Fruit fly (Drosophila melanogaster) whole organism, embryonic: ENCODE results near the gene Ilp4.

Source experiments
- Atf-2 ChIP-seq: fragments of 200-800 bp; sonication (Bioruptor generic); optimal IDR thresholded peaks from 2 replicates; lab custom pipeline; 2016; ENCODE audit warnings: missing biosample characterization, missing genetic modification characterization
- CG10321 ChIP-seq: fragments of 200-800 bp; sonication (Bioruptor generic); IDR thresholded peaks from 2 replicates; pipeline ENCODE4 v1.3.6; 2022; ENCODE audit warnings: missing biosample characterization, missing genetic modification characterization
- CG10431 ChIP-seq: fragments of 200-800 bp; sonication (Bioruptor generic); optimal IDR thresholded peaks from 3 replicates; lab custom pipeline; 2018; ENCODE audit warnings: missing biosample characterization, mild to moderate bottlenecking, missing genetic modification characterization
- CG10654 ChIP-seq: fragments of 200-800 bp; sonication (Bioruptor generic); optimal IDR thresholded peaks from 2 replicates; lab custom pipeline; 2016; ENCODE audit warnings: missing biosample characterization, missing genetic modification characterization
- CG11504 ChIP-seq: fragments of 200-800 bp; sonication (Bioruptor generic); optimal IDR thresholded peaks from 3 replicates; lab custom pipeline; 2019; ENCODE audit warnings: missing biosample characterization, mild to moderate bottlenecking, missing genetic modification characterization, moderate library complexity
- CG13287 ChIP-seq: fragments of 200-800 bp; sonication (Bioruptor generic); IDR thresholded peaks from 2 replicates; pipeline ENCODE4 v1.3.6; 2022; ENCODE audit warnings: missing biosample characterization, missing genetic modification characterization; ENCODE audit not compliant: partially characterized antibody
- CG14441 ChIP-seq: fragments of 200-800 bp; sonication (Bioruptor generic); IDR thresholded peaks from 2 replicates; pipeline ENCODE4 v1.3.6; 2022; ENCODE audit warnings: missing biosample characterization, missing genetic modification characterization
- CG16779 ChIP-seq: fragments of 200-800 bp; sonication (Bioruptor generic); IDR thresholded peaks from 2 replicates; pipeline ENCODE4 v1.3.6; 2022; ENCODE audit warnings: missing biosample characterization, missing genetic modification characterization
- CG17328 ChIP-seq: fragments of 200-800 bp; sonication (Bioruptor generic); IDR thresholded peaks from 2 replicates; pipeline ENCODE4 v1.3.6; 2022; ENCODE audit warnings: missing biosample characterization, missing genetic modification characterization
- CG1792 ChIP-seq: fragments of 200-800 bp; sonication (Bioruptor generic); optimal IDR thresholded peaks from 2 replicates; lab custom pipeline; 2016; ENCODE audit warnings: missing biosample characterization, missing genetic modification characterization
- CG18599 ChIP-seq: fragments of 200-800 bp; sonication (Bioruptor generic); optimal IDR thresholded peaks from 3 replicates; lab custom pipeline; 2017; ENCODE audit warnings: missing biosample characterization, missing genetic modification characterization, mild to moderate bottlenecking, moderate library complexity, missing genetic modification reagents
- CG31365 ChIP-seq: fragments of 200-800 bp; sonication (Bioruptor generic); optimal IDR thresholded peaks from 2 replicates; lab custom pipeline; 2018; ENCODE audit warnings: missing biosample characterization, mild to moderate bottlenecking, missing genetic modification characterization
- CG6791 ChIP-seq: fragments of 200-800 bp; sonication (Bioruptor generic); IDR thresholded peaks from 3 replicates; pipeline ENCODE4 v1.3.6; 2022; ENCODE audit warnings: missing biosample characterization, missing genetic modification characterization; ENCODE audit not compliant: partially characterized antibody
- CG7987 ChIP-seq: fragments of 200-800 bp; sonication (Bioruptor generic); optimal IDR thresholded peaks from 2 replicates; lab custom pipeline; 2018; ENCODE audit warnings: missing biosample characterization, mild to moderate bottlenecking, missing genetic modification characterization, moderate library complexity
- CG9215 ChIP-seq: fragments of 200-800 bp; sonication (Bioruptor generic); IDR thresholded peaks from 2 replicates; pipeline ENCODE4 v1.3.6; 2022; ENCODE audit warnings: missing biosample characterization, missing genetic modification characterization
- CG9727 ChIP-seq: fragments of 200-800 bp; sonication (Bioruptor generic); optimal IDR thresholded peaks from 3 replicates; lab custom pipeline; 2017; ENCODE audit warnings: missing biosample characterization, mild to moderate bottlenecking, missing genetic modification characterization
- Doc3 ChIP-seq: fragments of 200-800 bp; sonication (Bioruptor generic); IDR thresholded peaks from 3 replicates; pipeline ENCODE4 v1.3.6; 2022; ENCODE audit warnings: missing biosample characterization, missing genetic modification characterization; ENCODE audit not compliant: partially characterized antibody
- Elba2 ChIP-seq: fragments of 200-800 bp; sonication (Bioruptor generic); optimal IDR thresholded peaks from 3 replicates; lab custom pipeline; 2016; ENCODE audit warnings: missing biosample characterization, missing genetic modification characterization
- Ets97D ChIP-seq: fragments of 200-800 bp; sonication (Bioruptor generic); optimal IDR thresholded peaks from 3 replicates; lab custom pipeline; 2016; ENCODE audit warnings: missing biosample characterization, missing genetic modification characterization
- HLH3B ChIP-seq: fragments of 200-800 bp; sonication (Bioruptor generic); IDR thresholded peaks from 2 replicates; pipeline ENCODE4 v1.3.6; 2022; ENCODE audit warnings: missing biosample characterization, missing genetic modification characterization
- Jarid2 ChIP-seq: fragments of 200-800 bp; sonication (Bioruptor generic); optimal IDR thresholded peaks from 3 replicates; lab custom pipeline; 2017; ENCODE audit warnings: mild to moderate bottlenecking, missing biosample characterization, missing genetic modification reagents, missing genetic modification characterization
- Kr ChIP-seq: fragments of 200-800 bp; sonication (Bioruptor generic); optimal IDR thresholded peaks from 2 replicates; lab custom pipeline; 2017; ENCODE audit warnings: missing biosample characterization, mild to moderate bottlenecking, missing genetic modification characterization
- MTF-1 ChIP-seq: fragments of 200-800 bp; sonication (Bioruptor generic); optimal IDR thresholded peaks from 2 replicates; lab custom pipeline; 2018; ENCODE audit warnings: missing biosample characterization, mild to moderate bottlenecking, missing genetic modification characterization, borderline replicate concordance
- Med ChIP-seq: fragments of 200-800 bp; sonication (Bioruptor generic); peaks from one replicate; lab custom pipeline; 2016; ENCODE audit warnings: missing biosample characterization, missing genetic modification characterization, mild to moderate bottlenecking, inconsistent platforms, moderate library complexity
- Rfx ChIP-seq: fragments of 200-800 bp; sonication (Bioruptor generic); IDR thresholded peaks from 2 replicates; pipeline ENCODE4 v1.3.6; 2022; ENCODE audit warnings: missing biosample characterization, missing genetic modification characterization
- Spps ChIP-seq: fragments of 200-800 bp; sonication (Bioruptor generic); optimal IDR thresholded peaks from 2 replicates; lab custom pipeline; 2018; ENCODE audit warnings: missing biosample characterization, mild to moderate bottlenecking, missing genetic modification characterization
- Taf1 ChIP-seq: fragments of 200-800 bp; sonication (Bioruptor generic); IDR thresholded peaks from 2 replicates; pipeline ENCODE4 v1.3.6; 2022; ENCODE audit warnings: missing biosample characterization, missing genetic modification characterization
- Xrp1 ChIP-seq: fragments of 200-800 bp; sonication (Bioruptor generic); IDR thresholded peaks from 2 replicates; pipeline ENCODE4 v1.3.6; 2022; ENCODE audit warnings: missing biosample characterization, missing genetic modification characterization
- abd-A ChIP-seq: fragments of 200-800 bp; sonication (Bioruptor generic); optimal IDR thresholded peaks from 3 replicates; lab custom pipeline; 2019; ENCODE audit warnings: missing biosample characterization, mild to moderate bottlenecking, missing genetic modification characterization, moderate library complexity
- amos ChIP-seq: fragments of 200-800 bp; sonication (Bioruptor generic); IDR thresholded peaks from 2 replicates; pipeline ENCODE4 v1.3.6; 2022; ENCODE audit warnings: missing biosample characterization, missing genetic modification characterization; ENCODE audit not compliant: partially characterized antibody
- br ChIP-seq: fragments of >200 bp; optimal IDR thresholded peaks from 2 replicates; lab custom pipeline; 2017
- chn ChIP-seq: fragments of 200-800 bp; sonication (Bioruptor generic); optimal IDR thresholded peaks from 2 replicates; lab custom pipeline; 2016; ENCODE audit warnings: missing biosample characterization, missing genetic modification characterization
- crol ChIP-seq: fragments of 200-800 bp; sonication (Bioruptor generic); IDR thresholded peaks from 2 replicates; pipeline ENCODE4 v1.3.6; 2022; ENCODE audit warnings: missing biosample characterization, missing genetic modification characterization
- dan ChIP-seq: fragments of 200-800 bp; sonication (Bioruptor generic); IDR thresholded peaks from 2 replicates; pipeline ENCODE4 v1.3.6; 2022; ENCODE audit warnings: missing biosample characterization, missing genetic modification characterization
- dimm ChIP-seq: fragments of 200-800 bp; sonication (Bioruptor generic); IDR thresholded peaks from 2 replicates; pipeline ENCODE4 v1.3.6; 2022; ENCODE audit warnings: missing biosample characterization, missing genetic modification characterization
- ems ChIP-seq: fragments of 200-800 bp; sonication (Bioruptor generic); optimal IDR thresholded peaks from 3 replicates; lab custom pipeline; 2016; ENCODE audit warnings: missing biosample characterization, missing genetic modification characterization
- eyg ChIP-seq: fragments of 200-800 bp; sonication (Bioruptor generic); optimal IDR thresholded peaks from 3 replicates; lab custom pipeline; 2016; ENCODE audit warnings: missing biosample characterization, missing genetic modification characterization
- gcm ChIP-seq: fragments of 200-800 bp; sonication (Bioruptor generic); optimal IDR thresholded peaks from 2 replicates; lab custom pipeline; 2019; ENCODE audit warnings: missing biosample characterization, mild to moderate bottlenecking, missing genetic modification characterization, moderate library complexity
- gcm2 ChIP-seq: fragments of 200-800 bp; sonication (Bioruptor generic); optimal IDR thresholded peaks from 2 replicates; lab custom pipeline; 2016; ENCODE audit warnings: missing biosample characterization, missing genetic modification characterization
- gsb-n ChIP-seq: fragments of 200-800 bp; sonication (Bioruptor generic); optimal IDR thresholded peaks from 3 replicates; lab custom pipeline; 2018; ENCODE audit warnings: missing biosample characterization, mild to moderate bottlenecking, missing genetic modification characterization
- h ChIP-seq: fragments of >200 bp; optimal IDR thresholded peaks from 2 replicates; lab custom pipeline; 2017
- ind ChIP-seq: fragments of 200-800 bp; sonication (Bioruptor generic); optimal IDR thresholded peaks from 3 replicates; lab custom pipeline; 2016; ENCODE audit warnings: missing biosample characterization, missing genetic modification characterization
- lbe ChIP-seq: fragments of 200-800 bp; sonication (Bioruptor generic); optimal IDR thresholded peaks from 2 replicates; lab custom pipeline; 2016; ENCODE audit warnings: missing biosample characterization, mild to moderate bottlenecking, missing genetic modification characterization
- luna ChIP-seq: fragments of 200-800 bp; sonication (Bioruptor generic); optimal IDR thresholded peaks from 2 replicates; lab custom pipeline; 2016; ENCODE audit warnings: missing biosample characterization, missing genetic modification characterization
- nau ChIP-seq: fragments of 200-800 bp; sonication (Bioruptor generic); optimal IDR thresholded peaks from 3 replicates; lab custom pipeline; 2017; ENCODE audit warnings: missing biosample characterization, mild to moderate bottlenecking, missing genetic modification characterization, missing genetic modification reagents
- nerfin-1 ChIP-seq: fragments of 200-800 bp; sonication (Bioruptor generic); optimal IDR thresholded peaks from 3 replicates; lab custom pipeline; 2019; ENCODE audit warnings: missing biosample characterization, mild to moderate bottlenecking, missing genetic modification characterization, moderate library complexity
- pfk ChIP-seq: fragments of 200-800 bp; sonication (Bioruptor generic); optimal IDR thresholded peaks from 2 replicates; lab custom pipeline; 2018; ENCODE audit warnings: missing biosample characterization, mild to moderate bottlenecking, missing genetic modification characterization, moderate library complexity
- phol ChIP-seq: fragments of 200-800 bp; sonication (Bioruptor generic); optimal IDR thresholded peaks from 3 replicates; lab custom pipeline; 2018; ENCODE audit warnings: missing biosample characterization, mild to moderate bottlenecking, missing genetic modification characterization, moderate library complexity
- slp2 ChIP-seq: fragments of 200-800 bp; sonication (Bioruptor generic); optimal IDR thresholded peaks from 2 replicates; lab custom pipeline; 2016; ENCODE audit warnings: missing biosample characterization, missing genetic modification characterization
- stwl ChIP-seq: fragments of 200-800 bp; sonication (Bioruptor generic); optimal IDR thresholded peaks from 3 replicates; lab custom pipeline; 2018; ENCODE audit warnings: missing biosample characterization, mild to moderate bottlenecking, missing genetic modification characterization, moderate library complexity
- unc-4 ChIP-seq: fragments of 200-800 bp; sonication (Bioruptor generic); IDR thresholded peaks from 2 replicates; pipeline ENCODE4 v1.3.6; 2022; ENCODE audit warnings: missing biosample characterization, missing genetic modification characterization; ENCODE audit not compliant: partially characterized antibody
- zf30C ChIP-seq: fragments of 200-800 bp; sonication (Bioruptor generic); optimal IDR thresholded peaks from 3 replicates; lab custom pipeline; 2018; ENCODE audit warnings: missing biosample characterization, mild to moderate bottlenecking, missing genetic modification characterization

Ilp4 gene

DNA sequence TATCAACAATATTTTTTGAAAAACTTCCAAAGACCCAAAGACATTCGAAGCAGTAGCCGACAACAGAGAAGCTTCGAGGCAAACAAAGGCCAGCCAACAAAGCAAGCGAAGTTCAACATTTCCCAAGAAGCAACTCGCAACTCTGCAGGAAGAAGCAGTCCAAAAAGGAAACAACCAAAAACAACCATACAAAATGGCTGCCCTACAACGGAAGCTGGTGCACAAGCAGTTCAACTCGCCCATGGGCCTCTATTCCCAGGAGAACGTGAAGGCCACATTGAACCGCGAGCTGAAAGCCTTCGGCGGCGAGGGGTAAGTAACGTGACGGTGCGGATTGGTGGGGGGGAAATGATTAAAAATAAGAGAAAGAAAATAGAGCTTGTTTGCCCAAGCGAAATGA, 16.2 kb upstream of the Ilp4 start (continued):
- TF ChIP-seq Xrp1 (GFP tag; lab: Robert Waterston, UW) (no peak), gcm2 (GFP tag; lab: Kevin White, UChicago) (no peak), ems (GFP tag; lab: Kevin White, UChicago) (no peak), CG7987 (GFP tag; lab: Kevin White, UChicago) (no peak), nau (no peak), dan (GFP tag; lab: Robert Waterston, UW) (no peak), nerfin-1 (tag; lab: Kevin White, UChicago) (no peak), Med (peak; percentile 77), luna (no peak), CG10654 (GFP tag; lab: Kevin White, UChicago) (no peak), crol (GFP tag; lab: Robert Waterston, UW) (0 out of 2 replicates have a peak, but pooled peaks have one; percentile 46), Jarid2 (no peak), CG31365 (peak; percentile 49), CG1792 (no peak), Ets97D (peak; percentile 75), unc-4 (no peak), Doc3 (GFP tag; lab: Robert Waterston, UW) (no peak), CG14441 (GFP tag; lab: Robert Waterston, UW) (no peak), dimm (GFP tag; lab: Robert Waterston, UW) (no peak), zf30C (GFP tag; lab: Kevin White, UChicago) (no peak), gcm (GFP tag; lab: Kevin White, UChicago) (no peak), CG16779 (GFP tag; lab: Robert Waterston, UW) (no peak), eyg (GFP tag; lab: Kevin White, UChicago) (no peak), slp2 (no peak), stwl (peak; percentile 10), ind (GFP tag; lab: Kevin White, UChicago) (no peak), abd-A (no peak), gsb-n (tag; lab: Kevin White, UChicago) (no peak), CG10431 (GFP tag; lab: Kevin White, UChicago) (no peak), br (lab: Kevin White, UChicago) (no peak), Taf1 (GFP tag; lab: Robert Waterston, UW) (no peak), Rfx (0 out of 2 replicates have a peak, but pooled peaks have one; percentile 15), phol (tag; lab: Kevin White, UChicago) (peak; percentile 64), Elba2 (GFP tag; lab: Kevin White, UChicago) (no peak), h (lab: Kevin White, UChicago) (no peak), CG9727 (GFP tag; lab: Kevin White, UChicago) (no peak), CG13287 (no peak), CG10321 (GFP tag; lab: Robert Waterston, UW) (no peak), CG17328 (no peak), Kr (GFP tag; lab: Kevin White, UChicago) (no peak), CG11504 (tag; lab: Kevin White, UChicago) (no peak), chn (GFP tag; lab: Kevin White, UChicago) (no peak), Atf-2 (GFP tag; lab: Kevin White, UChicago) (no peak), amos (GFP tag; lab: Robert Waterston, UW) (no peak), CG9215 (GFP tag; lab: Robert Waterston, UW) (no peak), lbe (no peak), Spps (tag; lab: Kevin White, UChicago) (no peak), HLH3B (GFP tag; lab: Robert Waterston, UW) (no peak), MTF-1 (GFP tag; lab: Kevin White, UChicago) (no peak), pfk (GFP tag; lab: Kevin White, UChicago) (no peak), CG6791 (no peak), CG18599 (GFP tag; lab: Kevin White, UChicago) (no peak)
